Worm (Caenorhabditis elegans): ENCODE data around the gene lsd-1.

ce11 chrX:11908226-11908625 lies 40.4 kb upstream of the lsd-1 start:
- TF ChIP-seq tab-1 (GFP tag; IDR thresholded peaks at IDR 0.05), result no peak
- no peak for TF ChIP-seq ztf-29 (GFP tag; IDR thresholded peaks at IDR 0.05)
- no peak for TF ChIP-seq ref-1 (GFP tag; conservative IDR thresholded peaks at IDR 0.05)
- TF ChIP-seq cog-1 (tag; optimal IDR thresholded peaks at IDR 0.05), result no peak
- TF ChIP-seq klf-2 (GFP tag; conservative IDR thresholded peaks at IDR 0.05), result no peak
